Worm (Caenorhabditis elegans) whole organism, late embryonic: ENCODE measurements around the gene ogt-1.

Source experiments
- C08G9.2 ChIP-seq: sonication (generic microtip); optimal IDR thresholded peaks from 2 replicates; lab custom pipeline; 2016; ENCODE audit warnings: mild to moderate bottlenecking, missing genetic modification characterization, moderate library complexity, missing compliant biosample characterization
- C38D4.7 ChIP-seq: fragments of 200-800 bp; sonication (Bioruptor generic); optimal IDR thresholded peaks from 2 replicates; lab custom pipeline; 2018; ENCODE audit warnings: mild to moderate bottlenecking, missing genetic modification characterization, moderate library complexity, missing compliant biosample characterization
- F13H6.1 ChIP-seq: sonication (generic microtip); optimal IDR thresholded peaks from 2 replicates; lab custom pipeline; 2016; ENCODE audit warnings: missing genetic modification characterization, missing compliant biosample characterization
- K02D7.2 ChIP-seq: sonication (generic microtip); optimal IDR thresholded peaks from 2 replicates; lab custom pipeline; 2017; ENCODE audit warnings: mild to moderate bottlenecking, missing genetic modification characterization, missing compliant biosample characterization
- K09A11.1 ChIP-seq: sonication (generic microtip); optimal IDR thresholded peaks from 2 replicates; lab custom pipeline; 2017; ENCODE audit warnings: antibody characterized with exemption, mild to moderate bottlenecking, missing genetic modification characterization, missing compliant biosample characterization; ENCODE audit not compliant: insufficient read depth
- T23F11.4 ChIP-seq: fragments of 200-800 bp; sonication (Bioruptor generic); optimal IDR thresholded peaks from 2 replicates; lab custom pipeline; 2018; ENCODE audit warnings: mild to moderate bottlenecking, missing genetic modification characterization, missing compliant biosample characterization
- ahr-1 ChIP-seq: sonication (generic microtip); optimal IDR thresholded peaks from 2 replicates; lab custom pipeline; 2016; ENCODE audit warnings: missing genetic modification characterization, missing compliant biosample characterization
- ama-1 ChIP-seq: fragments of 150-350 bp; optimal IDR thresholded peaks from 2 replicates; lab custom pipeline; 2014
- ceh-19 ChIP-seq: fragments of 200-800 bp; sonication (Bioruptor generic); optimal IDR thresholded peaks from 2 replicates; lab custom pipeline; 2018; ENCODE audit warnings: mild to moderate bottlenecking, missing genetic modification characterization, missing compliant biosample characterization
- ceh-22 ChIP-seq: sonication (generic microtip); optimal IDR thresholded peaks from 2 replicates; lab custom pipeline; 2017; ENCODE audit warnings: missing biosample characterization, missing genetic modification characterization
- ceh-24 ChIP-seq: sonication (generic microtip); optimal IDR thresholded peaks from 2 replicates; lab custom pipeline; 2016; ENCODE audit warnings: mild to moderate bottlenecking, missing genetic modification characterization, missing compliant biosample characterization
- ceh-30 ChIP-seq: fragments of 150-350 bp; optimal IDR thresholded peaks from 2 replicates; lab custom pipeline; 2014; ENCODE audit warnings: missing biosample characterization, missing genetic modification characterization
- ceh-34 ChIP-seq: sonication (generic microtip); optimal IDR thresholded peaks from 2 replicates; lab custom pipeline; 2016; ENCODE audit warnings: mild to moderate bottlenecking, missing genetic modification characterization, missing compliant biosample characterization
- ceh-45 ChIP-seq: fragments of 200-800 bp; sonication (Bioruptor generic); IDR thresholded peaks from 2 replicates; pipeline ENCODE4 v1.3.6; 2022; ENCODE audit warnings: missing genetic modification reagents, missing genetic modification characterization, missing compliant biosample characterization
- ceh-48 ChIP-seq: sonication (generic microtip); optimal IDR thresholded peaks from 2 replicates; lab custom pipeline; 2016; ENCODE audit warnings: missing genetic modification characterization, inconsistent platforms, missing compliant biosample characterization
- ceh-6 ChIP-seq: fragments of 200-800 bp; sonication (Bioruptor generic); optimal IDR thresholded peaks from 2 replicates; lab custom pipeline; 2018; ENCODE audit warnings: mild to moderate bottlenecking, missing genetic modification characterization, missing compliant biosample characterization
- che-1 ChIP-seq: sonication (generic microtip); optimal IDR thresholded peaks from 2 replicates; lab custom pipeline; 2016; ENCODE audit warnings: mild to moderate bottlenecking, missing genetic modification characterization, missing compliant biosample characterization
- dmd-4 ChIP-seq: sonication (generic microtip); optimal IDR thresholded peaks from 2 replicates; lab custom pipeline; 2016; ENCODE audit warnings: borderline replicate concordance, missing genetic modification characterization, missing compliant biosample characterization
- dve-1 ChIP-seq: sonication (generic microtip); optimal IDR thresholded peaks from 2 replicates; lab custom pipeline; 2017; ENCODE audit warnings: antibody characterized with exemption, mild to moderate bottlenecking, missing genetic modification characterization, missing compliant biosample characterization
- elt-2 ChIP-seq: sonication (generic microtip); optimal IDR thresholded peaks from 2 replicates; lab custom pipeline; 2016; ENCODE audit warnings: missing genetic modification reagents, missing genetic modification characterization, missing compliant biosample characterization
- fkh-10 ChIP-seq: fragments of 150-350 bp; optimal IDR thresholded peaks from 2 replicates; lab custom pipeline; 2014; ENCODE audit warnings: missing biosample characterization, missing genetic modification reagents, missing genetic modification characterization
- fkh-6 ChIP-seq: sonication (generic microtip); optimal IDR thresholded peaks from 2 replicates; lab custom pipeline; 2016; ENCODE audit warnings: missing genetic modification characterization, missing compliant biosample characterization
- gmeb-2 ChIP-seq: sonication (generic microtip); optimal IDR thresholded peaks from 2 replicates; lab custom pipeline; 2016; ENCODE audit warnings: missing genetic modification characterization, inconsistent platforms, missing compliant biosample characterization
- hlh-15 ChIP-seq: sonication (generic microtip); optimal IDR thresholded peaks from 2 replicates; lab custom pipeline; 2016; ENCODE audit warnings: missing genetic modification characterization, missing compliant biosample characterization
- hlh-30 ChIP-seq: sonication (generic microtip); optimal IDR thresholded peaks from 2 replicates; lab custom pipeline; 2017; ENCODE audit warnings: antibody characterized with exemption, missing genetic modification characterization, missing compliant biosample characterization; ENCODE audit not compliant: insufficient read depth
- hlh-6 ChIP-seq: sonication (generic microtip); optimal IDR thresholded peaks from 2 replicates; lab custom pipeline; 2016; ENCODE audit warnings: missing genotype, missing genetic modification characterization, missing compliant biosample characterization
- hlh-8 ChIP-seq: sonication (generic microtip); optimal IDR thresholded peaks from 2 replicates; lab custom pipeline; 2016; ENCODE audit warnings: missing genotype, missing genetic modification characterization, missing compliant biosample characterization
- lim-6 ChIP-seq: sonication (generic microtip); optimal IDR thresholded peaks from 2 replicates; lab custom pipeline; 2016; ENCODE audit warnings: missing genetic modification characterization, missing compliant biosample characterization
- nfya-1 ChIP-seq: sonication (generic microtip); optimal IDR thresholded peaks from 2 replicates; lab custom pipeline; 2017; ENCODE audit warnings: missing genetic modification characterization, mild to moderate bottlenecking, missing compliant biosample characterization, antibody characterized with exemption, moderate library complexity
- nhr-11 ChIP-seq: fragments of 150-350 bp; optimal IDR thresholded peaks from 2 replicates; lab custom pipeline; 2014; ENCODE audit warnings: missing biosample characterization, missing genetic modification characterization
- nhr-232 ChIP-seq: sonication (generic microtip); optimal IDR thresholded peaks from 2 replicates; lab custom pipeline; 2016; ENCODE audit warnings: missing genetic modification characterization, missing compliant biosample characterization
- pat-9 ChIP-seq: fragments of 200-800 bp; sonication (Bioruptor generic); optimal IDR thresholded peaks from 2 replicates; lab custom pipeline; 2018; ENCODE audit warnings: mild to moderate bottlenecking, missing genetic modification characterization, moderate library complexity, missing compliant biosample characterization
- pax-1 ChIP-seq: fragments of 150-350 bp; optimal IDR thresholded peaks from 2 replicates; lab custom pipeline; 2014; ENCODE audit warnings: missing biosample characterization, missing genetic modification characterization
- pqm-1 ChIP-seq: sonication (generic microtip); optimal IDR thresholded peaks from 2 replicates; lab custom pipeline; 2016; ENCODE audit warnings: missing genetic modification characterization, missing compliant biosample characterization
- ref-2 ChIP-seq: sonication (generic microtip); optimal IDR thresholded peaks from 2 replicates; lab custom pipeline; 2016; ENCODE audit warnings: missing genetic modification characterization, missing compliant biosample characterization
- sdc-2 ChIP-seq: sonication (generic microtip); optimal IDR thresholded peaks from 2 replicates; lab custom pipeline; 2016; ENCODE audit warnings: missing genotype, missing genetic modification characterization, missing compliant biosample characterization
- sox-2 ChIP-seq: fragments of 200-800 bp; sonication (Bioruptor generic); IDR thresholded peaks from 2 replicates; pipeline ENCODE4 v1.3.6; 2022; ENCODE audit warnings: missing genetic modification reagents, missing genetic modification characterization, missing compliant biosample characterization
- sox-4 ChIP-seq: sonication (generic microtip); optimal IDR thresholded peaks from 2 replicates; lab custom pipeline; 2017; ENCODE audit warnings: mild to moderate bottlenecking, missing genetic modification characterization, inconsistent platforms, missing compliant biosample characterization
- syd-9 ChIP-seq: sonication (generic microtip); optimal IDR thresholded peaks from 2 replicates; lab custom pipeline; 2016; ENCODE audit warnings: mild to moderate bottlenecking, missing genetic modification characterization, moderate library complexity, missing compliant biosample characterization
- ttx-3 ChIP-seq: sonication (generic microtip); optimal IDR thresholded peaks from 2 replicates; lab custom pipeline; 2016; ENCODE audit warnings: missing genetic modification reagents, missing genetic modification characterization, missing compliant biosample characterization
- unc-3 ChIP-seq, 2 experiments: fragments of 200-800 bp in 1 of 2; sonication (Bioruptor generic) in 1 of 2; sonication (generic microtip) in 1 of 2; conservative IDR thresholded peaks in 1 of 2; optimal IDR thresholded peaks in 1 of 2; 2 replicates each; pipeline versions ENCODE4 v1.3.6 to Lab custom; 2016 to 2022; ENCODE audit warnings: missing compliant biosample characterization in 2 of 2, missing genetic modification characterization in 2 of 2, missing genetic modification reagents in 1 of 2
- unc-55 ChIP-seq: sonication (generic microtip); optimal IDR thresholded peaks from 2 replicates; lab custom pipeline; 2017; ENCODE audit warnings: missing biosample characterization, missing genetic modification reagents, missing genetic modification characterization
- unc-86 ChIP-seq: sonication (generic microtip); optimal IDR thresholded peaks from 2 replicates; lab custom pipeline; 2016; ENCODE audit warnings: missing genetic modification characterization, missing compliant biosample characterization
- zip-5 ChIP-seq: sonication (generic microtip); optimal IDR thresholded peaks from 2 replicates; lab custom pipeline; 2016; ENCODE audit warnings: missing genetic modification characterization, missing compliant biosample characterization
- ztf-16 ChIP-seq: sonication (generic microtip); optimal IDR thresholded peaks from 2 replicates; lab custom pipeline; 2017; ENCODE audit warnings: missing genetic modification characterization, missing compliant biosample characterization

ogt-1 gene

DNA sequence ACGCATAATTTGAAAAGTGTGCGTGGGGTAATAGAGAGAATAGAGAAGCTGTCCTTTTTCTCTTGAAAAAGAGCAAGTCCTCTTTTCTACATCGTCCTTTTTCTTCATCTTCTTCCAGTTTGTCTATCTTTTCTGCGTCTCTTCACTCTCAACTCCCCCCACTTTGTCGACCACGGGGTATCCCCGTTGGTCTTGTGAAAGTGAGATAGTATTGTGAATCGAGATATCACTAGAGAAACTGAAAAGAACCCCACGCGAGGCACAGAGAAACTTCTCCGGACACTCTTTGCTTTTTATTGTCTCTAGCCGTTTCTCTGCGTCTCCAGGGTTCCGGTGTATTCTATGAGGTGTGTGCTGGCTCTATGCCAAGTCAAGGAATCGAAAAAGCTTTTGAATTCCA is 2.0 kb upstream of the ogt-1 start (continued):
- TF ChIP-seq ceh-45 (GFP tag; lab: Robert Waterston, UW) (no peak), T23F11.4 (GFP tag; lab: Kevin White, UChicago) (no peak), hlh-30 (peak; percentile 98), fkh-10 (GFP tag; lab: Kevin White, UChicago) (peak; percentile 48), elt-2 (no peak), ref-2 (peak; percentile 74), ceh-6 (GFP tag; lab: Kevin White, UChicago) (no peak), hlh-15 (tag; lab: Kevin White, UChicago) (no peak), unc-3 (GFP tag; conservative IDR thresholded peaks at IDR 0.05; lab: Robert Waterston, UW) (no peak), unc-3 (tag; optimal IDR thresholded peaks at IDR 0.05; lab: Kevin White, UChicago) (peak; percentile 45), syd-9 (tag; lab: Kevin White, UChicago) (no peak), ahr-1 (tag; lab: Kevin White, UChicago) (no peak), ceh-48 (tag; lab: Kevin White, UChicago) (no peak), ceh-22 (tag; lab: Kevin White, UChicago) (no peak), C38D4.7 (GFP tag; lab: Kevin White, UChicago) (no peak), dve-1 (tag; lab: Kevin White, UChicago) (peak; percentile 41), pqm-1 (tag; lab: Kevin White, UChicago) (peak; percentile 71), hlh-6 (tag; lab: Kevin White, UChicago) (no peak), ceh-24 (tag; lab: Kevin White, UChicago) (no peak), nhr-11 (tag; lab: Kevin White, UChicago) (no peak), zip-5 (peak; percentile 3), ceh-30 (tag; lab: Kevin White, UChicago) (no peak), nhr-232 (tag; lab: Kevin White, UChicago) (no peak), sdc-2 (tag; lab: Kevin White, UChicago) (peak; percentile 50), dmd-4 (peak; percentile 35), fkh-6 (tag; lab: Kevin White, UChicago) (no peak), K02D7.2 (tag; lab: Kevin White, UChicago) (no peak), unc-86 (tag; lab: Kevin White, UChicago) (peak; percentile 32), sox-4 (tag; lab: Kevin White, UChicago) (no peak), F13H6.1 (tag; lab: Kevin White, UChicago) (peak; percentile 16), ceh-34 (tag; lab: Kevin White, UChicago) (peak; percentile 82), lim-6 (tag; lab: Kevin White, UChicago) (no peak), ama-1 (lab: Kevin White, UChicago) (peak; percentile 18), unc-55 (GFP tag; lab: Kevin White, UChicago) (peak; percentile 82)

DNA sequence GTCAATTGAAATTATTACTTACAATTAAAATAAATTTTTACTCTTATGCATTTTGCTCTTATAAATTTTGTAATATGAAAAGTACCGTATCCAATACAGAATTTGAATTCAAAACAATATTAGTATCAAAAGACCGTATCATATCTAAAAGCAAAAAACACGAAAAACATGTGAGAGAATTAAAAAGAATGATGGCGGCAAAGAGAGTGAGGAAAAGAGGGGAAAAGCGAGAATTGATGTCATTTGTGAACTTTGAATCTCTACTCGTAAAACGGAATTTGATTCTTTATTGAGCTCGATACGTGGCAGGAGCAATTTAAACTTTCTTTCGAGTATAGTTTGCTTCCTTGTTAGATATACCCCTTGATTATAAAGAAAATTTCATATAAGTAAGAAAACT is 929 bp upstream of the ogt-1 start:
- TF ChIP-seq gmeb-2 (tag; lab: Kevin White, UChicago) (no peak), T23F11.4 (GFP tag; lab: Kevin White, UChicago) (no peak), sdc-2 (tag; lab: Kevin White, UChicago) (no peak), pat-9 (tag; lab: Kevin White, UChicago) (no peak), ttx-3 (no peak), sox-2 (GFP tag; lab: Robert Waterston, UW) (no peak), fkh-6 (tag; lab: Kevin White, UChicago) (no peak), syd-9 (tag; lab: Kevin White, UChicago) (no peak), hlh-8 (tag; lab: Kevin White, UChicago) (no peak), ztf-16 (no peak), nfya-1 (tag; lab: Kevin White, UChicago) (no peak), K09A11.1 (tag; lab: Kevin White, UChicago) (no peak), ceh-19 (GFP tag; lab: Kevin White, UChicago) (no peak), pax-1 (no peak), hlh-30 (no peak), ceh-6 (GFP tag; lab: Kevin White, UChicago) (no peak), che-1 (no peak), C08G9.2 (tag; lab: Kevin White, UChicago) (no peak), ceh-30 (tag; lab: Kevin White, UChicago) (no peak), nhr-11 (tag; lab: Kevin White, UChicago) (no peak)
